Fruit fly (Drosophila melanogaster) whole organism, prepupa: Measurements from ENCODE around the gene Ppt1.

Source experiments
- CG1621 ChIP-seq: fragments of 200-800 bp; sonication (Bioruptor generic); optimal IDR thresholded peaks from 3 replicates; lab custom pipeline; 2018; ENCODE audit warnings: missing biosample characterization, mild to moderate bottlenecking, missing genetic modification characterization
- CG3919 ChIP-seq: fragments of 200-800 bp; sonication (Bioruptor generic); optimal IDR thresholded peaks from 3 replicates; lab custom pipeline; 2016; ENCODE audit warnings: missing biosample characterization, missing genetic modification characterization
- net ChIP-seq: fragments of 200-800 bp; sonication (Bioruptor generic); optimal IDR thresholded peaks from 3 replicates; lab custom pipeline; 2016; ENCODE audit warnings: missing biosample characterization, missing genetic modification characterization

DNA sequence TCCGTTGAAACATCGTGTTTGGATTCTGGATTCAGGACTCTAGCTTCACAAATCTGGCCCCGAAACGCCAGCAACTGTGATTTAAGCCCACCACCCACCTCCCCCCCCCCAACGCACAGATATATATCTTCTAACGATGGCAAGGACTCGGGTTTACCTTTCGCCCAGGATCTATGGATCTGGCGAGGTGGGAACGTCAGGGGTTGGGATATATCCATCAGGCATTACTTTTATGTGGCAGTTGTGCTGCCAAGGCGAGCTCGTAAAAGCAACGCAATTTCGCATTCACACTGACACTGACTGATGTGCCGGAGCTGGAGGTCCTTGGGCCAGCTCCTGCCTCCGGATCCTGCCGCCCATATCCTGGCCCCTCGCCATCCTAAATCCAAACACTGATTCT lies 42.4 kb upstream of the Ppt1 start:
- TF ChIP-seq net (GFP tag; lab: Kevin White, UChicago): no peak
- no peak for TF ChIP-seq CG1621 (tag; lab: Kevin White, UChicago)
- no peak for TF ChIP-seq CG3919
